Fruit fly (Drosophila melanogaster) whole organism, embryonic: Measurements from ENCODE around the gene CG17650.
A peak's percentile ranks its signal among the peaks of the same experiment; 100 is the strongest.

Experiments used
- BEAF-32 ChIP-seq: fragments of 200-800 bp; sonication (Bioruptor generic); optimal IDR thresholded peaks from 3 replicates; lab custom pipeline; 2017; ENCODE audit warnings: missing biosample characterization, missing genetic modification characterization, mild to moderate bottlenecking, moderate library complexity, missing genetic modification reagents
- CG11398 ChIP-seq: fragments of 200-800 bp; sonication (Bioruptor generic); optimal IDR thresholded peaks from 2 replicates; lab custom pipeline; 2016; ENCODE audit warnings: missing biosample characterization, missing genetic modification characterization
- CG12299 ChIP-seq: fragments of 200-800 bp; sonication (Bioruptor generic); optimal IDR thresholded peaks from 2 replicates; lab custom pipeline; 2018; ENCODE audit warnings: missing biosample characterization, mild to moderate bottlenecking, missing genetic modification characterization
- CG13123 ChIP-seq: fragments of 200-800 bp; sonication (Bioruptor generic); optimal IDR thresholded peaks from 2 replicates; lab custom pipeline; 2016; ENCODE audit warnings: missing biosample characterization, missing genetic modification characterization
- CG16863 ChIP-seq: fragments of 200-800 bp; sonication (Bioruptor generic); optimal IDR thresholded peaks from 3 replicates; lab custom pipeline; 2016; ENCODE audit warnings: missing biosample characterization, missing genetic modification characterization
- CG17186 ChIP-seq: fragments of 200-800 bp; sonication (Bioruptor generic); optimal IDR thresholded peaks from 3 replicates; lab custom pipeline; 2017; ENCODE audit warnings: missing biosample characterization, missing genetic modification reagents, missing genetic modification characterization
- CG2678 ChIP-seq: fragments of 200-800 bp; sonication (Bioruptor generic); optimal IDR thresholded peaks from 3 replicates; lab custom pipeline; 2019; ENCODE audit warnings: missing biosample characterization, mild to moderate bottlenecking, missing genetic modification characterization, moderate library complexity
- CG32767 ChIP-seq: fragments of 200-800 bp; sonication (Bioruptor generic); IDR thresholded peaks from 2 replicates; pipeline ENCODE4 v1.3.6; 2022; ENCODE audit warnings: missing biosample characterization, missing genetic modification characterization
- CG4360 ChIP-seq: fragments of 200-800 bp; sonication (Bioruptor generic); IDR thresholded peaks from 2 replicates; pipeline ENCODE4 v1.3.6; 2022; ENCODE audit warnings: missing biosample characterization, missing genetic modification characterization
- CG4730 ChIP-seq: fragments of 200-800 bp; sonication (Bioruptor generic); IDR thresholded peaks from 2 replicates; pipeline ENCODE4 v1.3.6; 2022; ENCODE audit warnings: missing biosample characterization, missing genetic modification characterization
- CG5245 ChIP-seq: fragments of 200-800 bp; sonication (Bioruptor generic); optimal IDR thresholded peaks from 3 replicates; lab custom pipeline; 2016; ENCODE audit warnings: missing biosample characterization, missing genetic modification characterization
- CG6254 ChIP-seq: fragments of 200-800 bp; sonication (Bioruptor generic); optimal IDR thresholded peaks from 3 replicates; lab custom pipeline; 2017; ENCODE audit warnings: mild to moderate bottlenecking, missing biosample characterization, missing genetic modification reagents, missing genetic modification characterization
- CG6791 ChIP-seq: fragments of 200-800 bp; sonication (Bioruptor generic); IDR thresholded peaks from 3 replicates; pipeline ENCODE4 v1.3.6; 2022; ENCODE audit warnings: missing biosample characterization, missing genetic modification characterization; ENCODE audit not compliant: partially characterized antibody
- CG8388 ChIP-seq: fragments of 200-800 bp; sonication (Bioruptor generic); optimal IDR thresholded peaks from 2 replicates; lab custom pipeline; 2019; ENCODE audit warnings: missing biosample characterization, mild to moderate bottlenecking, missing genetic modification characterization, moderate library complexity
- CG9932 ChIP-seq: fragments of 200-800 bp; sonication (Bioruptor generic); IDR thresholded peaks from 2 replicates; pipeline ENCODE4 v1.3.6; 2022; ENCODE audit warnings: missing biosample characterization, missing genetic modification characterization
- E2f2 ChIP-seq: fragments of 200-800 bp; sonication (Bioruptor generic); IDR thresholded peaks from 2 replicates; pipeline ENCODE4 v1.3.6; 2022; ENCODE audit warnings: missing biosample characterization, missing genetic modification characterization
- H15 ChIP-seq: fragments of 200-800 bp; sonication (Bioruptor generic); IDR thresholded peaks from 3 replicates; pipeline ENCODE4 v1.3.6; 2022; ENCODE audit warnings: missing biosample characterization, missing genetic modification characterization
- Hey ChIP-seq: fragments of 200-800 bp; sonication (Bioruptor generic); optimal IDR thresholded peaks from 3 replicates; lab custom pipeline; 2018; ENCODE audit warnings: missing biosample characterization, mild to moderate bottlenecking, missing genetic modification characterization
- Med ChIP-seq: fragments of 200-800 bp; sonication (Bioruptor generic); peaks from one replicate; lab custom pipeline; 2016; ENCODE audit warnings: missing biosample characterization, missing genetic modification characterization, mild to moderate bottlenecking, inconsistent platforms, moderate library complexity
- NC2β ChIP-seq: fragments of 200-800 bp; sonication (Bioruptor generic); optimal IDR thresholded peaks from 2 replicates; lab custom pipeline; 2016; ENCODE audit warnings: missing biosample characterization, missing genetic modification characterization
- Oli ChIP-seq: fragments of 200-800 bp; sonication (Bioruptor generic); optimal IDR thresholded peaks from 2 replicates; lab custom pipeline; 2018; ENCODE audit warnings: missing biosample characterization, mild to moderate bottlenecking, missing genetic modification characterization, moderate library complexity
- Opbp ChIP-seq: fragments of 200-800 bp; sonication (Bioruptor generic); IDR thresholded peaks from 3 replicates; pipeline ENCODE4 v1.3.6; 2022; ENCODE audit warnings: missing biosample characterization, missing genetic modification characterization; ENCODE audit not compliant: partially characterized antibody
- Side ChIP-seq: fragments of 200-800 bp; sonication (Bioruptor generic); optimal IDR thresholded peaks from 2 replicates; lab custom pipeline; 2016; ENCODE audit warnings: missing biosample characterization, missing genetic modification characterization
- bigmax ChIP-seq: fragments of 200-800 bp; sonication (Bioruptor generic); optimal IDR thresholded peaks from 2 replicates; lab custom pipeline; 2018; ENCODE audit warnings: missing biosample characterization, mild to moderate bottlenecking, missing genetic modification characterization
- fd3F ChIP-seq: fragments of 200-800 bp; sonication (Bioruptor generic); optimal IDR thresholded peaks from 2 replicates; lab custom pipeline; 2018; ENCODE audit warnings: missing biosample characterization, mild to moderate bottlenecking, missing genetic modification characterization, moderate library complexity
- gro ChIP-seq: fragments of 200-800 bp; sonication (Bioruptor generic); optimal IDR thresholded peaks from 2 replicates; lab custom pipeline; 2016; ENCODE audit warnings: missing biosample characterization, missing genetic modification characterization
- hkb ChIP-seq, 2 experiments: fragments of 200-800 bp in 1 of 2; fragments of >200 bp in 1 of 2; sonication (Bioruptor generic) in 1 of 2; IDR thresholded peaks in 1 of 2; optimal IDR thresholded peaks in 1 of 2; 2 replicates each; pipeline versions ENCODE4 v1.3.6 to Lab custom; 2017 to 2022; ENCODE audit warnings: missing biosample characterization in 1 of 2, missing genetic modification characterization in 1 of 2
- klu ChIP-seq: fragments of 200-800 bp; sonication (Bioruptor generic); IDR thresholded peaks from 2 replicates; pipeline ENCODE4 v1.3.6; 2022; ENCODE audit warnings: missing biosample characterization, missing genetic modification characterization
- knrl ChIP-seq: fragments of 200-800 bp; sonication (Bioruptor generic); IDR thresholded peaks from 3 replicates; pipeline ENCODE4 v1.3.6; 2022; ENCODE audit warnings: missing biosample characterization, missing genetic modification characterization; ENCODE audit not compliant: partially characterized antibody
- lilli ChIP-seq: fragments of 200-800 bp; sonication (Bioruptor generic); optimal IDR thresholded peaks from 3 replicates; lab custom pipeline; 2016; ENCODE audit warnings: missing biosample characterization, missing genetic modification characterization
- mld ChIP-seq: fragments of 200-800 bp; sonication (Bioruptor generic); IDR thresholded peaks from 3 replicates; pipeline ENCODE4 v1.3.6; 2022; ENCODE audit warnings: missing biosample characterization, missing genetic modification characterization; ENCODE audit not compliant: partially characterized antibody
- nerfin-2 ChIP-seq: fragments of 200-800 bp; sonication (Bioruptor generic); IDR thresholded peaks from 2 replicates; pipeline ENCODE4 v1.3.6; 2022; ENCODE audit warnings: missing biosample characterization, missing genetic modification characterization; ENCODE audit not compliant: partially characterized antibody
- nmo ChIP-seq: fragments of 200-800 bp; sonication (Bioruptor generic); optimal IDR thresholded peaks from 2 replicates; lab custom pipeline; 2018; ENCODE audit warnings: missing biosample characterization, mild to moderate bottlenecking, missing genetic modification characterization, moderate library complexity
- pho ChIP-seq: fragments of 200-800 bp; sonication (Bioruptor generic); optimal IDR thresholded peaks from 2 replicates; lab custom pipeline; 2016; ENCODE audit warnings: missing biosample characterization, missing genetic modification characterization
- pzg ChIP-seq: fragments of 200-800 bp; sonication (Bioruptor generic); optimal IDR thresholded peaks from 3 replicates; lab custom pipeline; 2018; ENCODE audit warnings: missing biosample characterization, mild to moderate bottlenecking, missing genetic modification characterization, moderate library complexity
- repo ChIP-seq: fragments of 200-800 bp; sonication (Bioruptor generic); optimal IDR thresholded peaks from 2 replicates; lab custom pipeline; 2016; ENCODE audit warnings: missing biosample characterization, missing genetic modification characterization
- row ChIP-seq: fragments of 200-800 bp; sonication (Bioruptor generic); IDR thresholded peaks from 3 replicates; pipeline ENCODE4 v1.3.6; 2022; ENCODE audit warnings: missing biosample characterization, missing genetic modification characterization
- seq ChIP-seq: fragments of 200-800 bp; sonication (Bioruptor generic); IDR thresholded peaks from 2 replicates; pipeline ENCODE4 v1.3.6; 2022; ENCODE audit warnings: missing biosample characterization, missing genetic modification characterization
- slou ChIP-seq: fragments of 200-800 bp; sonication (Bioruptor generic); optimal IDR thresholded peaks from 3 replicates; lab custom pipeline; 2016; ENCODE audit warnings: missing biosample characterization, missing genetic modification characterization
- so ChIP-seq: fragments of 200-800 bp; sonication (Bioruptor generic); IDR thresholded peaks from 3 replicates; pipeline ENCODE4 v1.3.6; 2022; ENCODE audit warnings: missing biosample characterization, missing genetic modification characterization
- sqz ChIP-seq: fragments of 200-800 bp; sonication (Bioruptor generic); optimal IDR thresholded peaks from 3 replicates; lab custom pipeline; 2018; ENCODE audit warnings: missing biosample characterization, mild to moderate bottlenecking, missing genetic modification characterization
- tna ChIP-seq: fragments of 200-800 bp; sonication (Bioruptor generic); IDR thresholded peaks from 2 replicates; pipeline ENCODE4 v1.3.6; 2022; ENCODE audit warnings: missing biosample characterization, missing genetic modification characterization; ENCODE audit not compliant: partially characterized antibody
- trem ChIP-seq: fragments of 200-800 bp; optimal IDR thresholded peaks from 3 replicates; lab custom pipeline; 2019; ENCODE audit warnings: missing biosample characterization, mild to moderate bottlenecking, missing genetic modification characterization, moderate library complexity
- yki ChIP-seq: fragments of >200 bp; optimal IDR thresholded peaks from 3 replicates; lab custom pipeline; 2018

CG17650 gene

DNA sequence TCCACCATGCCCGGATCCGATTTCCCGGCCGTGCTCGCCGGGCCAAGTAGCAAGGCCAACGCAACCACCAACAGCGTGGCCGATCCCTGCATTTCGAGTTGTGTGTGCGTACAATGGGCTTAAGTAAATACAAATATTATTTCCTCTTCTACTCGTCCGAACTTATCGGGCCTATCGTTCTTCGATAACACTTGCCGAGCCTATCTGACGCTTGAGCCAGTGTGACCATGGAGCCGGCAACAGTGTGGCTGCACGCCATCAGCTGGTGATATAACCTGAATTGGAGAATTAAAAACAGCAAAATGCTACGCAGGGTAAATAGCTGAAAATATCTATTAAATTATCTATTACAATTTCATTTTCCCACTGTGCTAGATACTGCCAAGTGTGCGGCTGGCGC is 48.7 kb downstream of the CG17650 start, which contains the start of the genes CG17660 and mRpL48 (continued):
- TF ChIP-seq hkb (optimal IDR thresholded peaks at IDR 0.05; lab: Kevin White, UChicago) (no peak), hkb (GFP tag; IDR thresholded peaks at IDR 0.05; lab: Robert Waterston, UW) (no peak), CG13123 (GFP tag; lab: Kevin White, UChicago) (no peak), CG4730 (GFP tag; lab: Robert Waterston, UW) (no peak), H15 (GFP tag; lab: Robert Waterston, UW) (no peak), CG17186 (peak; percentile 74), CG32767 (GFP tag; lab: Robert Waterston, UW) (0 out of 2 replicates have a peak, but pooled peaks have one; percentile 14), row (GFP tag; lab: Robert Waterston, UW) (peak; percentile 39; the same call in 2 of the 3 replicates), CG5245 (no peak), CG6254 (GFP tag; lab: Kevin White, UChicago) (no peak), nerfin-2 (GFP tag; lab: Robert Waterston, UW) (peak; percentile 72), tna (GFP tag; lab: Robert Waterston, UW) (peak; percentile 56), pzg (GFP tag; lab: Kevin White, UChicago) (peak; percentile 92), klu (GFP tag; lab: Robert Waterston, UW) (no peak), Med (GFP tag; lab: Kevin White, UChicago) (peak; percentile 86), slou (GFP tag; lab: Kevin White, UChicago) (no peak), repo (no peak), Opbp (GFP tag; lab: Robert Waterston, UW) (peak; percentile 67; the same call in 2 of the 3 replicates), knrl (GFP tag; lab: Robert Waterston, UW) (peak; percentile 60; the same call in 2 of the 3 replicates), CG8388 (GFP tag; lab: Kevin White, UChicago) (no peak), CG11398 (peak; percentile 11), so (GFP tag; lab: Robert Waterston, UW) (no peak), CG9932 (peak; percentile 25; the same call in 1 of the 2 replicates), yki (lab: Kevin White, UChicago) (no peak), E2f2 (GFP tag; lab: Robert Waterston, UW) (peak; percentile 54; the same call in 1 of the 2 replicates), NC2β (GFP tag; lab: Kevin White, UChicago) (peak; percentile 57), gro (GFP tag; lab: Kevin White, UChicago) (peak; percentile 62), fd3F (GFP tag; lab: Kevin White, UChicago) (no peak), sqz (GFP tag; lab: Kevin White, UChicago) (no peak), Side (no peak), trem (tag; lab: Kevin White, UChicago) (peak; percentile 75), nmo (GFP tag; lab: Kevin White, UChicago) (peak; percentile 49), BEAF-32 (GFP tag; lab: Kevin White, UChicago) (peak; percentile 64), mld (GFP tag; lab: Robert Waterston, UW) (peak; percentile 72; the same call in 2 of the 3 replicates), Oli (tag; lab: Kevin White, UChicago) (no peak), seq (GFP tag; lab: Robert Waterston, UW) (no peak), CG12299 (tag; lab: Kevin White, UChicago) (no peak), pho (GFP tag; lab: Kevin White, UChicago) (peak; percentile 35), lilli (GFP tag; lab: Kevin White, UChicago) (peak; percentile 33), CG4360 (GFP tag; lab: Robert Waterston, UW) (peak; percentile 26; the same call in 1 of the 2 replicates), bigmax (peak; percentile 96), Hey (tag; lab: Kevin White, UChicago) (no peak), CG2678 (no peak), CG6791 (peak; percentile 84), CG16863 (no peak)
